Worm (Caenorhabditis elegans): ENCODE data around the gene avr-15.

DNA sequence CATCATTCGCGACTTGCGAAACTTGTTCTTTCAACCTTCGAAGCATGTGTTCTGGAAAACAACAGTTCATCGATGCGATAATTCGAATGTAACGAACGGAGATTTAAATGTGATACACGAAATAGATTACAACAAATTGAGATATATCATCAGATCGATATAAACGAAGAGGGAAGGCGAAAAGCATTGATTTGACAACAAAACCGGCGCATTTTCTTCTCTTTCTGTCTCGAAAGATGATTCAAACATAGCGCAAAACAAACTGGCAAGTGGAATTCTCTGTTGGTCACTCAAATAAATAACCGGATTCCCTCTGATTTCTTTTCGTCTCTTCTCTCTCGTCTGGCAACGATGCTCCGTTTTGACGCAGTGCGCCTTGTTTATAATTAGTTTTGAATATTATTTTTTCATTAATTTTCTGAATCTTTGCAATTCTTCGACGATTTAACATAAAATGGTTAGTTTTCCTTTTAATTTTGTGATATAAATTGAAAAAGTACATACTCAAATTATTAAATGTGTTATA lies 14.1 kb downstream of the avr-15 start, which contains the start of the genes eea-1 and gut-2:
- TF ChIP-seq dve-1 (tag; optimal IDR thresholded peaks at IDR 0.05; ENCODE audit: insufficient read depth) (no peak), madf-5 (GFP tag; IDR thresholded peaks at IDR 0.05) (no peak), lin-38 (GFP tag; IDR thresholded peaks at IDR 0.05) (peak; percentile 35; the same call in 1 of the 2 replicates), ztf-7 (tag; optimal IDR thresholded peaks at IDR 0.05) (no peak), unc-62 (GFP tag; optimal IDR thresholded peaks at IDR 0.05 in 1 of 2) (peak in 1 of 2 experiments; percentile 96), unc-62 (tag; optimal IDR thresholded peaks at IDR 0.05) (no peak), lsy-2 (tag; optimal IDR thresholded peaks at IDR 0.05) (peak in 1 of 2 experiments; percentile 73), ztf-11 (tag; optimal IDR thresholded peaks at IDR 0.05) (no peak), nhr-11 (tag; optimal IDR thresholded peaks at IDR 0.05) (no peak), ceh-28 (tag; optimal IDR thresholded peaks at IDR 0.05) (no peak), fkh-10 (GFP tag; optimal IDR thresholded peaks at IDR 0.05) (no peak), jun-1 (tag; optimal IDR thresholded peaks at IDR 0.05) (no peak)
